Worm (Caenorhabditis elegans): ENCODE measurements around the gene fmil-1.

fmil-1 gene

DNA sequence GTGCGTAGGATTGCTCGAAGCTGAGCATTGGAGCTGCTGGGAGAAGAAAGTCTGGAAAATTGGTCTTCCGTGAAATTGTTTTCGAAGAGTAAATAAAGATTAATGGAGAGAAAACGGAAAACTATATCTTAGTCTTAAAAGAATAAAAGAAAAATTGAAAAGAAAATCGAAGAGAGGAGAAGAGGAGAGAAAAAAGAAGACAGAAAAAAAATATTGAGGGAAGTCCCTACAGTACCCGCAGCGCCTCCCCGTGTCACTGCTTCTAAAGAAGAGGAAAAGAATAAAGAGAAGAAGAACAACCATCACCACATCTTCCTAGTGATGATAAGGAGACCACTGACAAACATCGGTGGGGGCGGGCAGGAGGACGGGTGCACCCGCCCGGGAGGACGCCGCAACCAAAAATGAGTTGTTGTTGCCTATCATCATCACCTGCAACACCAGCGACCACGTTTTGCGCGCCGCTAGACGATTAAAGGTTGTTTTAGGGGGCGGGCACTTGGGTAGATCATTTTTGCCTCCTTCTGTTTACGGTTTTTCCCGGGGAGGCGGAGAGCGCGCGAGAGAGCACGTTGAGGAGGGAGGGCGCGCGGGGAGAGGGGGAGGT lies 19.8 kb downstream of the fmil-1 start, which contains the start of gene CC8.2:
Gene CC8.2, minus strand, starts transcription at position 51 of the 607 bp plus-strand sequence.
- TF ChIP-seq ama-1 (optimal IDR thresholded peaks at IDR 0.05): no peak
- TF ChIP-seq ceh-36 (tag; optimal IDR thresholded peaks at IDR 0.05): no peak
- no peak for TF ChIP-seq pes-1 (GFP tag; IDR thresholded peaks at IDR 0.05)
- TF ChIP-seq sea-1 (GFP tag; conservative IDR thresholded peaks at IDR 0.05): no peak
- no peak for TF ChIP-seq B0310.2 (tag; optimal IDR thresholded peaks at IDR 0.05)
- no peak for TF ChIP-seq ets-7 (tag; optimal IDR thresholded peaks at IDR 0.05)
- no peak for TF ChIP-seq scrt-1 (GFP tag; IDR thresholded peaks at IDR 0.05)
- TF ChIP-seq F13C5.2 (tag; optimal IDR thresholded peaks at IDR 0.05): no peak
- no peak for TF ChIP-seq aly-1 (tag; optimal IDR thresholded peaks at IDR 0.05)
- no peak for TF ChIP-seq tbx-11 (GFP tag; IDR thresholded peaks at IDR 0.05)
- no peak for TF ChIP-seq ceh-13 (GFP tag; optimal IDR thresholded peaks at IDR 0.05)
- TF ChIP-seq flt-1 (GFP tag; IDR thresholded peaks at IDR 0.05): no peak

DNA sequence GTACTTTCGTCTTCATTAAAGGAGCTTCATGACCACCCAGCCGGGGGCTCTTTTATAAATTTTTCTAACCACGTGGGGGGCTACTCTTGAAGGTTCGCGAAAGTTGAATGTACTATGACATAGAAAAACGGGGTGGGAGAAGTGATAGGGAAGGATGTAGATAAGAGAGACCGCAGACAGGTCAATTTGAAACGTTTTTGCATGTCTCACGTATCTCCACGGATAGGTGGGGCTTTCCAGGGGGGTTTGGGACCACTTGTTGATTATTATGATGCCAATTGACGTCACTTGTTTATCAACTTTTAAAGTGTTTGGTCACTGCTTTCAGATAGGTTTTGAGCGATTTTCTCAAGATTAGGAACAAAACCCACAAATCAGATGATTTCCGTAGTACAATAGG lies 21.0 kb downstream of the fmil-1 start:
- TF ChIP-seq B0310.2 (tag; optimal IDR thresholded peaks at IDR 0.05) (no peak), pes-1 (GFP tag; IDR thresholded peaks at IDR 0.05) (no peak), scrt-1 (GFP tag; IDR thresholded peaks at IDR 0.05) (no peak), aly-1 (tag; optimal IDR thresholded peaks at IDR 0.05) (no peak)

DNA sequence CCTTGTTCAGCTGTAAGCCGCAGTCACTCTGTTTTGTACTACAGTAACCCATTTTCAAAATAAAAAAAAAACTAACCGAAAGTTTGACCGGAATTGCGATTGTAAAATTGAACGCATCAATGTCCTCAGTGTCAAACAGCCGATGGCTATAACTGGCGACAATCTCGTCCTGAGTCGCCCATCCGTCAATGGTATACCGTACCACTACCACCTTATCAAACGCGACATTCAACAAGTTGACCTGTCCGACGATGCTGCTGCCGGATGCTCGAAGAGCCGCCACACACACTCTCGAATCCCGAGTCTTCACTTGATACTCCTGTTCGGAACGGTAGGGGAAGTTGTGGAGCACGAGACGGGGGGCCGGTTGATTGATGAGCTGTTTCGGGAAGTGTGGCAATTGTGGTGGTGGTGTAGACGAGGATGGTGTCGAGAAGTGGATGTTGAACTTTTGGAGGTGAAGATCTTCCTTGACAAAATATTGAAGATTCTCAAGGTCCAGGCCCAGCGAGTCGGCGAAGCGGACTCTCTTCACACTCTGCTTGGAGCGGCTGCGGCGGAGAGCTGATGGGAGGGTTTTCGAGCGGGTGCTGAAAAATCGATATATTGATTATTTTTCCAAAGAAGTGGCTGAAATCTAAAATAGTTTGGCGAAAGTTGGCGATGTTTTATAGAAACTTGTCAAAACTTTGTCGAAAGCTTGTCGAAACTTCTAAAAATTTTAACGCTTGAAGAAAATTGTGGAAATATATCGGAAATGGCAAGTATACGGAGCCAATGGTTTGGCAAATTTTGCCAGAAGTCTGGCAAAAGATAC lies 22.0 kb downstream of the fmil-1 start:
- TF ChIP-seq F13C5.2 (tag; optimal IDR thresholded peaks at IDR 0.05) (no peak), ceh-36 (tag; optimal IDR thresholded peaks at IDR 0.05) (no peak), tbx-11 (GFP tag; IDR thresholded peaks at IDR 0.05) (no peak), ceh-13 (GFP tag; optimal IDR thresholded peaks at IDR 0.05) (no peak), ets-7 (tag; optimal IDR thresholded peaks at IDR 0.05) (no peak), ama-1 (optimal IDR thresholded peaks at IDR 0.05) (no peak), tra-4 (tag; optimal IDR thresholded peaks at IDR 0.05) (no peak), hmbx-1 (tag; optimal IDR thresholded peaks at IDR 0.05) (no peak), scrt-1 (GFP tag; IDR thresholded peaks at IDR 0.05) (no peak), hnd-1 (tag; optimal IDR thresholded peaks at IDR 0.05) (no peak), tbx-37 (GFP tag; conservative IDR thresholded peaks at IDR 0.05) (no peak), flt-1 (GFP tag; IDR thresholded peaks at IDR 0.05) (no peak), sea-1 (GFP tag; conservative IDR thresholded peaks at IDR 0.05) (no peak), aly-1 (tag; optimal IDR thresholded peaks at IDR 0.05) (no peak), B0310.2 (tag; optimal IDR thresholded peaks at IDR 0.05) (no peak), hmg-4 (GFP tag; optimal IDR thresholded peaks at IDR 0.05) (no peak), pes-1 (GFP tag; IDR thresholded peaks at IDR 0.05) (no peak)

DNA sequence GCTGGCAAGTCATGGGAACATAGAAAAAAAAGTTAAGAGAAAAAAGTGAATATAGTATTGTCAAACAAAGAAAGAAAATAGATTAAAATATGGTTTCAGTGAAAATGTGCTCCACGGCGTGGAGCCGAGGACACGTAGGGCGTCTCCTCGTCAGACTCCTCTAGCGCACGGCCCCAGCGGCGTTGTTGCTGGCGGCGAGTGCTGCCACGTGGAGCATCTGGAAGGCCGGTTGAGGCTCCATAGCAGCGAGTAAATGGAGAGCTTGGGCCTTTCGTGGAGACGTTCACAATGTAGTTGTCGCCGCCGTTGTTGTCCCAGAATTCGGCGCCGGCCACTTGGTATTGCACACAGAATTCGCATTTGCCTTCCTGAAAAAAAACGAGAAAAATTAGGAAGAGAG lies 23.0 kb downstream of the fmil-1 start:
- no peak for TF ChIP-seq sea-1 (GFP tag; conservative IDR thresholded peaks at IDR 0.05)

DNA sequence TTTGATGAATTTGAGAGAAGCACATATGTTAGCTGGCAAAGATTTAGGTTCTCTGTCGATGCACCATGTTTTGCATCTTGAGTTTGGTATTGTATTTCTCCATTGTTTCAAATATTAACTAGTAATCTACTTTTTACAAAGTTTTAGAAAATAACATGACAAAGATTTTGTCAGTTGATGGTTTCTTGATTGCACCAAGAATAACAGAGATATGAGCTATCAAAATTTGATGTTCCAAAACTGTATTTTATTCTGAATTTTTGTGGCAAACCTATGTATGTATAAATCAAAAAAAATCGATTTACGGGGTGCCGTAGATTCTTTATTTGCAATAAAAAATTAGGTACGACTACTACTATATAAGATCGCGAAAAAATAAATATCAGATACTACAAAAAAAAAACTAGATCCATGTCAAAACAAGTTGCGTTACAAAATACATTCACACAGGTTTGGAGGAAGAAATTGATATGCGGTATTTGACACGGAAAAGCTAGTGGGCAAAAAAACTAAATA lies 23.6 kb downstream of the fmil-1 start:
- no peak for TF ChIP-seq hmg-4 (GFP tag; optimal IDR thresholded peaks at IDR 0.05)
- TF ChIP-seq tra-4 (tag; optimal IDR thresholded peaks at IDR 0.05): no peak
- TF ChIP-seq B0310.2 (tag; optimal IDR thresholded peaks at IDR 0.05): no peak
- no peak for TF ChIP-seq hmbx-1 (tag; optimal IDR thresholded peaks at IDR 0.05)
- TF ChIP-seq scrt-1 (GFP tag; IDR thresholded peaks at IDR 0.05): no peak
- no peak for TF ChIP-seq hnd-1 (tag; optimal IDR thresholded peaks at IDR 0.05)
- TF ChIP-seq ama-1 (optimal IDR thresholded peaks at IDR 0.05): no peak
- TF ChIP-seq aly-1 (tag; optimal IDR thresholded peaks at IDR 0.05): no peak
- no peak for TF ChIP-seq ceh-13 (GFP tag; optimal IDR thresholded peaks at IDR 0.05)
- TF ChIP-seq sea-1 (GFP tag; conservative IDR thresholded peaks at IDR 0.05): no peak
- no peak for TF ChIP-seq ets-7 (tag; optimal IDR thresholded peaks at IDR 0.05)
- no peak for TF ChIP-seq pes-1 (GFP tag; IDR thresholded peaks at IDR 0.05)
- no peak for TF ChIP-seq tbx-37 (GFP tag; conservative IDR thresholded peaks at IDR 0.05)

DNA sequence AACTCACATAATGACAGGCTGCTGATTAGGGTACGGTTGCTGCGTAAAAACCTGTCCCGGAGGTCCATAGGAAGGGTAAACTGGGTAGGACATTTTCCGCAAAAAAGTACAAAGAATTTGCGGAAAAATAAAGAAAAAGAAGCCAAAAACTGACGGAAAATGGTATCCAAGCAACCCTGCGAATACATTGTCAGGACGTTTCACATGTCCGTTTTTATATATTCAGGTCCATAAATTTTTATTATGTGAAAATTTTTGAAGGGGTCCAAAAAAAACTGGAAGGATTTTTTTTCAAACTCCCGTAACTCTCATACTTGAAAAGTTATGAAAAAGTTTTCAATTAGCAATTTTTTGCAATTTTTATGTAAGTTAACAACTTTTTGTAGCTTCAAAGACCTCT lies 26.3 kb downstream of the fmil-1 start, which contains the start of gene CC8.3:
Gene CC8.3, minus strand, starts transcription at position 101 of the 400 bp plus-strand sequence.
- TF ChIP-seq hnd-1 (tag; optimal IDR thresholded peaks at IDR 0.05) (no peak), tbx-11 (GFP tag; IDR thresholded peaks at IDR 0.05) (no peak), ets-7 (tag; optimal IDR thresholded peaks at IDR 0.05) (no peak), pes-1 (GFP tag; IDR thresholded peaks at IDR 0.05) (no peak), ama-1 (optimal IDR thresholded peaks at IDR 0.05) (no peak), F13C5.2 (tag; optimal IDR thresholded peaks at IDR 0.05) (no peak), hmg-4 (GFP tag; optimal IDR thresholded peaks at IDR 0.05) (no peak), tbx-37 (GFP tag; conservative IDR thresholded peaks at IDR 0.05) (no peak), tra-4 (tag; optimal IDR thresholded peaks at IDR 0.05) (no peak), aly-1 (tag; optimal IDR thresholded peaks at IDR 0.05) (no peak), flt-1 (GFP tag; IDR thresholded peaks at IDR 0.05) (no peak), hmbx-1 (tag; optimal IDR thresholded peaks at IDR 0.05) (no peak), ceh-13 (GFP tag; optimal IDR thresholded peaks at IDR 0.05) (no peak), ceh-36 (tag; optimal IDR thresholded peaks at IDR 0.05) (no peak)

DNA sequence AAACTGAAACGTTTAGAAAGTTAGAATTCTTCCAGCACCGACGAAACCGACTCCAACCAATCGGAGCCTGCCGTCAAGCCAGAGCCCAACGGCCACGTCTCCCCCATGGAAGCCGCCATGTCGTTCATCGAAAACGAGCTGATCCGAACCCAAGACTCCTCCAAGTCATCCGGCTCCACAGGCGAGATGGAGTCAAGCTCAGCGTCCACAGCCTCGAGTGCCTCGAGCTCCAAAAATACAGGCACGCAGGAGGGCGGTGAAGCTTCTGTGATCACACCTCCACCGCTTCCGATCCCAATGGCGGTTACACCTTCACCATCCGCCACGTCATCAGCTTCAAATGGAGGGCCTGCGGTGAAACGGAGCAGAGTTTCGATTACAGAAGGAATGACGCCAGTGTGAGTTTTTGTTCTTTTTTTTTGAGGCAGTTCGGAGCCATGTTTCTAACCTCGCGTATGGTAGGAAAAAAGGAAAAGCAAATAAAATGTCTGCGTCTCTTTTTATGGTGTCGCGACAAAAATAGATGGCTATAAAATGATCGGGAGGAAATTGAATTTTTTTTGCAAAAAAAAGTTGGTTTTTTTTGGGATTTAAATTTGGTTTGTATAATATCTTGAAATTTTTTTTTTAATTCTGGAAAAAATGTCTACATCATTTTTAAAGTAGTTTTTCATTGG lies 30.1 kb downstream of the fmil-1 start:
- TF ChIP-seq hmbx-1 (tag; optimal IDR thresholded peaks at IDR 0.05) (no peak), pes-1 (GFP tag; IDR thresholded peaks at IDR 0.05) (no peak), ama-1 (optimal IDR thresholded peaks at IDR 0.05) (no peak), tbx-37 (GFP tag; conservative IDR thresholded peaks at IDR 0.05) (no peak), flt-1 (GFP tag; IDR thresholded peaks at IDR 0.05) (no peak), ets-7 (tag; optimal IDR thresholded peaks at IDR 0.05) (no peak), B0310.2 (tag; optimal IDR thresholded peaks at IDR 0.05) (no peak), aly-1 (tag; optimal IDR thresholded peaks at IDR 0.05) (no peak), hmg-4 (GFP tag; optimal IDR thresholded peaks at IDR 0.05) (no peak)

Measured in whole organism, early embryonic.